Worm (Caenorhabditis elegans) whole organism, L4/young adult: ENCODE results near the gene F09F9.5.
A peak's percentile ranks its signal among the peaks of the same experiment; 100 is the strongest.

ENCODE experiments used
- W03F9.2 ChIP-seq: fragments of 150-350 bp; optimal IDR thresholded peaks from 2 replicates; lab custom pipeline; 2014; ENCODE audit warnings: missing biosample characterization, missing genetic modification characterization
- dao-5 ChIP-seq: sonication (generic microtip); optimal IDR thresholded peaks from 2 replicates; lab custom pipeline; 2016; ENCODE audit warnings: missing genotype, missing genetic modification characterization, moderate library complexity, missing compliant biosample characterization
- him-1 ChIP-seq: sonication (generic microtip); optimal IDR thresholded peaks from 2 replicates; lab custom pipeline; 2016; ENCODE audit warnings: missing genotype, missing genetic modification reagents, missing genetic modification characterization, missing compliant biosample characterization

Gene F09F9.5

DNA sequence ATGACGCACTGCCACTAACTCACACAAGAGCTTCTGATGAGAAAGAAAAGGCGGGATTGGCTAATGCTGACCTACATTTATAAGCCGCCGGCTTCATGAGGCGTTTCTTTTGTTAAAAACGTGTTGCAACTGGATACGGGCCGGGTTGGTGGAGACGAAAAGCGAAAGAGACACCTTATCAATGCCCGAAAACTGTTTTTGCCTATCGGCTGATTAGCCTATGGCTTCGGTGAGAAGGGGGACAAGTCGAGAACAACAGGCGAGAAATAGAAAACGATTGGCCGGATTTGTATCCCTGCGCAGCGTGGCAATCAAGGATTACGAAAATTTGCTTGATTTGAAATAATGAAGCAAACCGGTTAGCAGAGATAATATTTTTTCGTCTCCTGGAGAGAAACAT, 6.3 kb upstream of the F09F9.5 start, which contains the start of gene F09F9.2:
F09F9.2 (minus strand) TSS at position 25 of the 400 bp plus-strand sequence.
- TF ChIP-seq W03F9.2 (tag; lab: Kevin White, UChicago) (no peak), dao-5 (tag; lab: Kevin White, UChicago) (no peak), him-1 (tag; lab: Kevin White, UChicago) (no peak)

- TF ChIP-seq dao-5 (tag; lab: Kevin White, UChicago) (no peak), him-1 (tag; lab: Kevin White, UChicago) (no peak), W03F9.2 (tag; lab: Kevin White, UChicago) (no peak)
These were observed 2.7 kb upstream of the F09F9.5 start, which contains the start of gene F09F9.1 for ce11 chrX:4115026-4115425. TSS of gene F09F9.1 (plus strand) at chrX:4115326.

DNA sequence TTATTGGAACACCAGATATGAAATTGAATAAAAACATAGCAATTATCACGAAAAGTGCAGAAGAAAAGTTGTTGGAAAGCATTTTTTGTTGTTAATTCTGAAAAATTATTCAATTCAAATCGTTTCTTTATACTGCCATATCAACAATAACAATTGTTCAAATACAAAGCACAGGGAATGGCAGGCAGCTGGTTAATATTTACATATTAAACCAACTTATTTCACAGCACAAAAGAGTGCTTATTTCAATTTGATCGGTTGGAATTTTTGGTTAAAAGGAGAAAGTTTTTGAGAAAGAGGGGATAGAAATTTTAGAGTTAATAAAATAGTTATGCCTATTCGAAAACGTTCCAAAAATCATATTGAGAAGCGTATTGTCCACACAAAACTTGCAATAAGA, 3.2 kb downstream of the F09F9.5 start, which contains the start of gene F09F9.3:
F09F9.3 (minus strand) TSS at position 101 of the 400 bp plus-strand sequence.
- TF ChIP-seq him-1 (tag; lab: Kevin White, UChicago) (no peak), dao-5 (tag; lab: Kevin White, UChicago) (no peak), W03F9.2 (tag; lab: Kevin White, UChicago) (no peak)

DNA sequence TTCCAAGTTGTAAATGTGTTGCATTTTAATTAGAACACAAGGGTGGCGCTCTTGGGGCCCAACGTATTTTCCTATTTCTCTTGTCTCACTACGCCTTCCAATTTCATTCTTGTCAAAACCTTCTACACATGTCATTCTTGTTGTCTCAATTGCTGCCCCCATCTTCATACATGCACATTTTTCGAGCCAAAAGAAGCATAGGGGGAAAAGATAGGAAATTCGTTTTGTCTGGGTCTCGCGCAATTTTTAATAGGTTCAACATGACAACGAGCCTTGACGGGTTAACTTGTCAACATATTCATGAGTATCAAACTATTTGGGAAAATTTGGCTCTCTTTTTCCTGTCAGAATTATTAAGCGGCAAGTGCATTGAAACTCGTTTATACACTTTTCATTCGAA, 5.6 kb downstream of the F09F9.5 start:
- TF ChIP-seq W03F9.2 (tag; lab: Kevin White, UChicago) (no peak), him-1 (tag; lab: Kevin White, UChicago) (no peak), dao-5 (tag; lab: Kevin White, UChicago) (no peak)

ce11 chrX:4125165-4125803, 7.6 kb downstream of the F09F9.5 start:
- TF ChIP-seq dao-5 (tag; lab: Kevin White, UChicago) (no peak), W03F9.2 (tag; lab: Kevin White, UChicago) (no peak), him-1 (tag; lab: Kevin White, UChicago) (no peak)

DNA sequence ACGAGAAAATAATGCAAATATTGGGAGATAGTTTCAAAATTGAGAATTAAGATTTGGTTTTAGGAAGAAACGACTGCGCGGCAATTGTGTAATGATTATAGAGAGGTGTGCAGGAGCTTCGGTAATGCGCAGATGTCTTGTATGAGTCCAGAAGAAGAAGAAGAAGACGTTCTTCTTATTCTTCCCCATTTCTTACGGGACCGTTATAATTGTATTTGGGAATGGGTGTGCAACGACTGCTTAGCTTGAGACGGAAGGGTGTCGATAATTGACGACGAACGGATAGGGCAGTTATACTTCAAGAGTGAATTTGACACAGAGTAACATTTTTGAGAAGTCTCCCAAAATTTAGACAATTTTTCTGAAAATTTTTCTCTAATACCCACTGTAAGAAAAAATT, 11.0 kb downstream of the F09F9.5 start:
- no peak for TF ChIP-seq him-1 (tag; lab: Kevin White, UChicago)
- TF ChIP-seq W03F9.2 (tag; lab: Kevin White, UChicago): no peak
- no peak for TF ChIP-seq dao-5 (tag; lab: Kevin White, UChicago)

DNA sequence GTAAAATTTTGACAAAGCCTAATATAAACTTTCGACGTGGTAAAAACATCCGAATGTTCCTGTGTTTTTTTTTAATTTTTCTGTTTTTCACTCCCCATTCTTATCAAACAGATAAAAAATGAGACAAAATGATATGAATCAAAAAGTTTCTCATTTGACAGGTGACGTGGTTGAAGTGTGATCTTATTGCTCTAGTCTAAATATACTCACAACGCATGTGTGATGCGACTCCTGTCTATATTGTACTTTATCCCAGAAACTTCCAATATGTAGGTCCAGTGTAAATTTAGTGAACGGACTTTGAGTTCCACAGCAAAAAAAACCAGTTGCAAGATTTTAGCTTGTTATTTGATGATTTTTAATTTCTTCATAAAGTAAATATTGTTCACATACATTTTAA, 13.6 kb downstream of the F09F9.5 start:
- no peak for TF ChIP-seq dao-5 (tag; lab: Kevin White, UChicago)
- no peak for TF ChIP-seq him-1 (tag; lab: Kevin White, UChicago)
- no peak for TF ChIP-seq W03F9.2 (tag; lab: Kevin White, UChicago)

- TF ChIP-seq dao-5 (tag; lab: Kevin White, UChicago) (no peak), W03F9.2 (tag; lab: Kevin White, UChicago) (no peak), him-1 (tag; lab: Kevin White, UChicago) (no peak)
These were observed 14.5 kb downstream of the F09F9.5 start for ce11 chrX:4132243-4132642.

- TF ChIP-seq dao-5 (tag; lab: Kevin White, UChicago) (no peak), W03F9.2 (tag; lab: Kevin White, UChicago) (no peak), him-1 (tag; lab: Kevin White, UChicago) (no peak)
These were observed 15.7 kb downstream of the F09F9.5 start for ce11 chrX:4133378-4133777.

DNA sequence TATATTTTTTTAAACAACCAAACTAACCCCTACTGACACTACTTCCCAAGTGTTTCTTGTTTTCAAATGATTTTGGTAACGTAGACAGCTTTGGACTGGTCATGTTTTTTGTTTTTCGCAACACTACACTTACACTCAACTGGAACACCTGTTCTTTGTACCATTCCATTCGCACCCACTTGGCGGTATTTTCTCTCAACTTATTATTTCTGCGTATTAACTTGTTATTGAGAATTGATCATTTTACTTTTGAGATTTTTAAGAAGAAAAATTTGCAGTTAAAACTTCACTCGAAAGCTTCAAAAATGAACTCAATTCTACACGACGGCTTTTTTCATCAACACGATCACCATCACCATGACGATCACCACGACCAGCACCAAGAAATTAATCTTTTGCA, 17.1 kb downstream of the F09F9.5 start, which contains the start of gene ZK470.2:
ZK470.2 (plus strand) TSS at position 301 of the 400 bp plus-strand sequence.
- TF ChIP-seq dao-5 (tag; lab: Kevin White, UChicago): no peak
- TF ChIP-seq W03F9.2 (tag; lab: Kevin White, UChicago): no peak
- no peak for TF ChIP-seq him-1 (tag; lab: Kevin White, UChicago)

DNA sequence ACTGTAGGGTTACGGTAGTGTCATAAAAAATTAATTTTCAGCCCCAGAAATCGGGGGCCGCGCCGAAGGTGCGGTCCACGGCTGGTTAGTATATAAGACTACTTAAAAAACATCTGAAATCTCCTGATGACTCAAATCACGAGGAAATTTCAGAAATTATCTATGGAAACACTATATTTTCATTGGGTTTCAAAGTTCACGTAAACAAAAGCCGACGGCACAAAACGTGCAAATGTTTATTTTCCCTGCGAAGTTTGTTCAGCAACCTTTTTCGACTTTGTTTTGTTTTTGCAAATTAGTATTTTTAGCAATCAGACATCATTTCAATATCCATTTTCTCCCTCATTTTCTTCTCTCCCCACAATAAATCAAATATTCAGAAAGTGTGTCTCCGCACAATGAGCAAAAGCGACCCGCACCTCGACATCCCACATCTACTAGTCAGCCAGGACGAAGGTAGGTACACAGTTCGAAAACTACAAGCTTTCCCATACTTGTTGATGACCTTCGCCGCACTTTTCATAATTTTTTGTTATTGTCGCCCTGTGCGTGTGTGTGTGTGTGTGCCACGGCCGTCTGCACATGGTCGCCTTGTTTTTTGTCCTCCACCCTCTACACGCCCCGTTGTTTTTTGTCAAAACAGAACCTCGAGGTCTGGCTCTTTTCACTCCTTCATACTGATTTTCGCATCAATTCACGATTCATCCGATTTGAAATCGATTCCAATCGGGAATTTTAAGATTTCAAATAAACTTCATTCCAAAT, 19.0 kb downstream of the F09F9.5 start:
- no peak for TF ChIP-seq him-1 (tag; lab: Kevin White, UChicago)
- TF ChIP-seq W03F9.2 (tag; lab: Kevin White, UChicago): no peak
- TF ChIP-seq dao-5 (tag; lab: Kevin White, UChicago): no peak

- TF ChIP-seq him-1 (tag; lab: Kevin White, UChicago): peak; percentile 29
- TF ChIP-seq W03F9.2 (tag; lab: Kevin White, UChicago): no peak
- TF ChIP-seq dao-5 (tag; lab: Kevin White, UChicago): no peak
These were observed 19.9 kb downstream of the F09F9.5 start for ce11 chrX:4137452-4138164.
